Worm (Caenorhabditis elegans): ENCODE results near the gene C17F4.7.

DNA sequence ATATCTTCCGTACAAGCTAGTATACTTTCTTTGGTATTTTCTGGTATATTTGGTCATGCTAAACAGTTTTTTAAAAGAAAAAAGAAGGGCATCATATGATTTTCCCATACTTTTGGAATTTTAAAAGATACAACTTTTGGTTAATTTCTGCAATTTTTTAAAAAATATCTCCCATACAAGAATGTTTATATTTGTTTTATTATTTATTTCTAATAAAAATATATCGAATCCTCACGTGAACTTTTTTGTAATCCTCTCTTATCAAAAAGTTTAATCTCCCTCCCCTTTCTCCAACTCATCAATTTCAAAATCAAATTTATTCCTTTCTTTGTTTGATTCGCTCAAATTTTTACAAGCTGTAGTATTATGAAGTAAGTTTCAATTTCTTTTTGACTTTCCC lies 36.5 kb upstream of the C17F4.7 start, which contains the start of gene nep-13:
- TF ChIP-seq lin-11 (tag; optimal IDR thresholded peaks at IDR 0.05) (no peak), Y22D7AL.16 (tag; optimal IDR thresholded peaks at IDR 0.05) (no peak), pax-1 (tag; optimal IDR thresholded peaks at IDR 0.05) (no peak), pat-9 (tag; optimal IDR thresholded peaks at IDR 0.05) (no peak), dve-1 (tag; optimal IDR thresholded peaks at IDR 0.05) (no peak)
